Worm (Caenorhabditis elegans): ENCODE results near the gene Y94H6A.12.

Y94H6A.12 gene

ce11 chrIV:2664901-2665201, 48.0 kb downstream of the Y94H6A.12 start (continued):
- TF ChIP-seq T07F8.4 (tag; optimal IDR thresholded peaks at IDR 0.05) (peak; percentile 24), Y79H2A.3 (GFP tag; conservative IDR thresholded peaks at IDR 0.05) (0 out of 2 replicates have a peak, but pooled peaks have one; percentile 62), ztf-6 (GFP tag; IDR thresholded peaks at IDR 0.05) (no peak), rec-8 (tag; optimal IDR thresholded peaks at IDR 0.05) (peak; percentile 30 to 79), attf-5 (GFP tag; optimal IDR thresholded peaks at IDR 0.05) (peak; percentile 46), egrh-3 (GFP tag; IDR thresholded peaks at IDR 0.05) (no peak), lin-54 (GFP tag; optimal IDR thresholded peaks at IDR 0.05) (peak; percentile 50), cebp-1 (GFP tag; IDR thresholded peaks at IDR 0.05) (no peak), cebp-1 (tag; optimal IDR thresholded peaks at IDR 0.05) (peak; percentile 39), hsf-1 (GFP tag; IDR thresholded peaks at IDR 0.05) (0 out of 2 replicates have a peak, but pooled peaks have one; percentile 33), ceh-40 (GFP tag; IDR thresholded peaks at IDR 0.05) (no peak), ztf-18 (tag; optimal IDR thresholded peaks at IDR 0.05) (peak; percentile 59), hmg-20 (GFP tag; IDR thresholded peaks at IDR 0.05) (no peak), F52B5.7 (tag; optimal IDR thresholded peaks at IDR 0.05) (peak; percentile 71), Y56A3A.18 (GFP tag; IDR thresholded peaks at IDR 0.05) (0 out of 2 replicates have a peak, but pooled peaks have one; percentile 8), snpc-4 (GFP tag; optimal IDR thresholded peaks at IDR 0.05) (peak; percentile 24), snpc-4 (tag; optimal IDR thresholded peaks at IDR 0.05) (peak in 1 of 4 experiments; percentile 7), aptf-3 (GFP tag; IDR thresholded peaks at IDR 0.05) (no peak)

DNA sequence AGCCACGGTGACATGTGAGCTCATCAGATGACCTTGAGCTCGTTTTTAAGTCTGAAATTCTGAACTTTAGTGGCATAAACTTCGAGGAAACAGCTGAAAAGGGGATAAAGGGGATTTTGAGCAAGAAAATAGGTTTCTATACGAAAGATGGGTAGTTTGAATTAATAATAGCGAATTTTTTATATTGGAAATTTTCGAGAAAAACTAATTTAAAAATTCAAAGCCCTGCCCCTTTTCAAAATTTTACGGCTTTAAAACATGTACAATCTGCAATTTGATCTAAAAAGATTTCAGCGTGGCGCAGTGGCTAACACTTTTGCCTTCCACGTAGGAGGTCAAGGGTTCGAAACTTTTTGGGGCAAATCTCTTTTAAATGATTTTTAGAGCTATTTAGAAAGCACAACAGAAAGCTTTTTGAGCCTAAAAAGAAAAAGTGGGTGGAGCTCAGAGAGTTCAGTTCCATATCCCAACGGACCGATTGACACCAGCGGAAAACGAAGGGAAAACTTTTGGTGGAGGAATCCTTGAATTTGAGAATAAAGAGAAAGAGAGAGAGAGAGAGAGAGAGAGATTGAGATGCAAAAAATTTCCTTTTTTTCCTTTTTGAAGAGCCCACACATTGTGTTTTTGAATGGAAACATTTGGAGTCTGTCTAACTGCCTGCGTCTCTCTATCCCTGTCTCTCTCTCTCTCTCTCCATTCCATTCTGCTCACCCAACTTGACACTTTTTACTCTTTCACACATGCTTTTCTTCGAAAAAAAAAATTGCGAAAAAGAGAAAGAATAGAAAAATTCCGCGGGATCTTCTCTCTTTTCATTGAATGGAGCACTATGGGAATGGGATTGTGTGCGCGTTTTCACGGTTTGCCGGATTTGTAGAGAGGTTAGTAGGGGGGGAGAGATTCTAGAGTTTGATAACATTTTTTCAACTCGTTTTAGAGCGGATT, 48.6 kb downstream of the Y94H6A.12 start, which contains the start of gene Y69A2AR.31:
Y69A2AR.31 (minus strand) TSS at position 51 of the 948 bp plus-strand sequence.
- TF ChIP-seq attf-3 (GFP tag; conservative IDR thresholded peaks at IDR 0.05) (0 out of 2 replicates have a peak, but pooled peaks have one; percentile 26), lag-1 (GFP tag; IDR thresholded peaks at IDR 0.05) (no peak), nhr-27 (tag; optimal IDR thresholded peaks at IDR 0.05) (no peak), snpc-1.3 (tag; optimal IDR thresholded peaks at IDR 0.05; ENCODE audit: insufficient read depth) (peak; percentile 87), Y67H2A.10 (GFP tag; conservative IDR thresholded peaks at IDR 0.05) (no peak), nhr-179 (tag; optimal IDR thresholded peaks at IDR 0.05) (no peak), let-526 (GFP tag; IDR thresholded peaks at IDR 0.05) (no peak), mes-4 (tag; optimal IDR thresholded peaks at IDR 0.05) (no peak), xnd-1 (tag; optimal IDR thresholded peaks at IDR 0.05) (no peak), ceh-58 (GFP tag; IDR thresholded peaks at IDR 0.05) (no peak), zim-3 (tag; optimal IDR thresholded peaks at IDR 0.05) (peak; percentile 27), ztf-18 (tag; optimal IDR thresholded peaks at IDR 0.05) (peak; percentile 64), lsl-1 (GFP tag; optimal IDR thresholded peaks at IDR 0.05) (peak; percentile 4), rec-8 (tag; optimal IDR thresholded peaks at IDR 0.05) (peak; percentile 23 to 54), egrh-3 (GFP tag; IDR thresholded peaks at IDR 0.05) (no peak), ceh-27 (GFP tag; optimal IDR thresholded peaks at IDR 0.05) (no peak), dpff-1 (tag; optimal IDR thresholded peaks at IDR 0.05) (no peak), egl-44 (GFP tag; IDR thresholded peaks at IDR 0.05) (0 out of 2 replicates have a peak, but pooled peaks have one; percentile 34), egl-18 (GFP tag; IDR thresholded peaks at IDR 0.05) (no peak), Y56A3A.18 (GFP tag; IDR thresholded peaks at IDR 0.05) (no peak), nhr-80 (tag; optimal IDR thresholded peaks at IDR 0.05) (no peak), efl-1 (GFP tag; optimal IDR thresholded peaks at IDR 0.05) (no peak), snpc-4 (GFP tag; optimal IDR thresholded peaks at IDR 0.05) (peak; percentile 49), snpc-4 (tag; optimal IDR thresholded peaks at IDR 0.05) (peak in 1 of 4 experiments; percentile 27), ceh-100 (GFP tag; IDR thresholded peaks at IDR 0.05) (no peak), F23B12.7 (tag; optimal IDR thresholded peaks at IDR 0.05; ENCODE audit: insufficient read depth) (peak; percentile 44), dox-1 (GFP tag; IDR thresholded peaks at IDR 0.05) (0 out of 2 replicates have a peak, but pooled peaks have one; percentile 23), hrde-1 (tag; optimal IDR thresholded peaks at IDR 0.05; ENCODE audit: borderline replicate concordance) (peak; percentile 28), Y95B8A.8 (GFP tag; IDR thresholded peaks at IDR 0.05) (no peak), lin-54 (GFP tag; optimal IDR thresholded peaks at IDR 0.05) (peak; percentile 30), die-1 (tag; optimal IDR thresholded peaks at IDR 0.05) (peak; percentile 78), ztf-28 (GFP tag; IDR thresholded peaks at IDR 0.05) (no peak), T07F8.4 (tag; optimal IDR thresholded peaks at IDR 0.05) (no peak), akir-1 (GFP tag; optimal IDR thresholded peaks at IDR 0.05) (no peak)
